Worm (Caenorhabditis elegans) whole organism, young adult: ENCODE results near the gene srh-184.

Experiments
- mcd-1 ChIP-seq: fragments of 200-800 bp; sonication (Bioruptor generic); IDR thresholded peaks from 2 replicates; pipeline ENCODE4 v1.3.6; 2022; ENCODE audit warnings: missing genetic modification reagents, missing genetic modification characterization, missing compliant biosample characterization
- snpc-4 ChIP-seq, 5 experiments: fragments of 150-350 bp in 1 of 5; sonication (generic microtip) in 4 of 5; optimal IDR thresholded peaks; 2 replicates each; lab custom pipeline; 2014 to 2018; ENCODE audit warnings: missing genetic modification characterization in 5 of 5, missing biosample characterization in 3 of 5, antibody characterized with exemption in 2 of 5, mild to moderate bottlenecking in 2 of 5, missing compliant biosample characterization in 2 of 5, missing genotype in 2 of 5, moderate library complexity in 2 of 5, missing genetic modification reagents in 1 of 5

- TF ChIP-seq snpc-4 (GFP tag; optimal IDR thresholded peaks at IDR 0.05; lab: Kevin White, UChicago) (no peak), snpc-4 (tag; optimal IDR thresholded peaks at IDR 0.05; lab: Kevin White, UChicago) (no peak), mcd-1 (GFP tag; lab: Robert Waterston, UW) (peak; percentile 68)
These were observed 15.6 kb upstream of the srh-184 start, which contains the start of the genes C29A12.1 and lig-1 for ce11 chrV:10813425-10814156.
